Worm (Caenorhabditis elegans) whole organism, L4 larva: Measurements from ENCODE around the gene F09E10.1.

Experiments used
- D1046.2 ChIP-seq: fragments of 200-800 bp; sonication (Bioruptor generic); IDR thresholded peaks from 2 replicates; pipeline ENCODE4 v1.3.6; 2022; ENCODE audit warnings: missing genetic modification characterization, missing compliant biosample characterization
- R02D3.7 ChIP-seq: fragments of 150-350 bp; sonication (generic microtip); optimal IDR thresholded peaks from 3 replicates; lab custom pipeline; 2014; ENCODE audit warnings: missing biosample characterization, missing genetic modification characterization
- T26A8.4 ChIP-seq: fragments of 200-800 bp; sonication (Bioruptor generic); IDR thresholded peaks from 2 replicates; pipeline ENCODE4 v1.3.6; 2022; ENCODE audit warnings: missing genetic modification characterization, missing compliant biosample characterization
- Y48G9A.11 ChIP-seq: fragments of 200-800 bp; sonication (Bioruptor generic); IDR thresholded peaks from 2 replicates; pipeline ENCODE4 v1.3.6; 2022; ENCODE audit warnings: missing genetic modification reagents, missing genetic modification characterization, missing compliant biosample characterization
- ZK337.2 ChIP-seq: fragments of 200-800 bp; sonication (Bioruptor generic); IDR thresholded peaks from 2 replicates; pipeline ENCODE4 v1.3.6; 2022; ENCODE audit warnings: missing genetic modification reagents, missing genetic modification characterization, missing compliant biosample characterization
- ZK546.5 ChIP-seq, 2 experiments: sonication (generic microtip); optimal IDR thresholded peaks; 2 replicates each; lab custom pipeline; 2017; ENCODE audit warnings: missing biosample characterization in 2 of 2, missing genetic modification characterization in 2 of 2
- arid-1 ChIP-seq: fragments of 200-800 bp; sonication (Bioruptor generic); conservative IDR thresholded peaks from 2 replicates; pipeline ENCODE4 v1.3.6; 2022; ENCODE audit warnings: missing genetic modification reagents, missing genetic modification characterization, missing compliant biosample characterization
- attf-4 ChIP-seq: sonication (generic microtip); optimal IDR thresholded peaks from 3 replicates; lab custom pipeline; 2017; ENCODE audit warnings: missing biosample characterization, missing genetic modification characterization
- ceh-20 ChIP-seq: fragments of 200-800 bp; sonication (Bioruptor generic); IDR thresholded peaks from 2 replicates; pipeline ENCODE4 v1.3.6; 2022; ENCODE audit warnings: missing genetic modification reagents, missing genetic modification characterization, missing compliant biosample characterization
- ceh-28 ChIP-seq: fragments of 150-350 bp; optimal IDR thresholded peaks from 2 replicates; lab custom pipeline; 2014; ENCODE audit warnings: missing biosample characterization, missing genetic modification reagents, missing genetic modification characterization
- ceh-82 ChIP-seq: sonication (generic microtip); optimal IDR thresholded peaks from 2 replicates; lab custom pipeline; 2017; ENCODE audit warnings: missing biosample characterization, missing genetic modification characterization
- ces-1 ChIP-seq: fragments of 150-350 bp; sonication (generic microtip); optimal IDR thresholded peaks from 4 replicates; lab custom pipeline; 2014; ENCODE audit warnings: missing biosample characterization, missing genetic modification reagents, missing genetic modification characterization
- ctbp-1 ChIP-seq: fragments of 200-800 bp; sonication (Bioruptor generic); IDR thresholded peaks from 2 replicates; pipeline ENCODE4 v1.3.6; 2022; ENCODE audit warnings: missing genetic modification reagents, missing genetic modification characterization, missing compliant biosample characterization
- daf-16 ChIP-seq, 3 experiments: sonication (generic microtip); optimal IDR thresholded peaks; 2 replicates each; lab custom pipeline; 2016 to 2017; ENCODE audit warnings: missing genetic modification characterization in 3 of 3, missing genetic modification reagents in 3 of 3, mild to moderate bottlenecking in 2 of 3, missing compliant biosample characterization in 2 of 3, missing biosample characterization in 1 of 3, moderate library complexity in 1 of 3
- daf-19 ChIP-seq: fragments of 200-800 bp; sonication (Bioruptor generic); conservative IDR thresholded peaks from 2 replicates; pipeline ENCODE4 v1.3.6; 2022; ENCODE audit warnings: missing genetic modification characterization, missing compliant biosample characterization
- dmd-6 ChIP-seq: fragments of 200-800 bp; sonication (Bioruptor generic); IDR thresholded peaks from 2 replicates; pipeline ENCODE4 v1.3.6; 2022; ENCODE audit warnings: missing genetic modification reagents, missing genetic modification characterization, missing compliant biosample characterization
- dmd-8 ChIP-seq: fragments of 200-800 bp; sonication (Bioruptor generic); IDR thresholded peaks from 2 replicates; pipeline ENCODE4 v1.3.6; 2022; ENCODE audit warnings: missing genetic modification characterization, missing compliant biosample characterization
- dpl-1 ChIP-seq: fragments of 150-350 bp; optimal IDR thresholded peaks from 2 replicates; lab custom pipeline; 2014; ENCODE audit warnings: missing biosample characterization, missing genetic modification reagents, missing genetic modification characterization
- egl-27 ChIP-seq: sonication (generic microtip); optimal IDR thresholded peaks from 3 replicates; lab custom pipeline; 2017; ENCODE audit warnings: missing biosample characterization, missing genetic modification reagents, missing genetic modification characterization
- egl-43 ChIP-seq: fragments of 200-800 bp; sonication (Bioruptor generic); IDR thresholded peaks from 2 replicates; pipeline ENCODE4 v1.3.6; 2022; ENCODE audit warnings: missing genetic modification reagents, missing genetic modification characterization, missing compliant biosample characterization
- fos-1 ChIP-seq: fragments of 150-350 bp; optimal IDR thresholded peaks from 2 replicates; lab custom pipeline; 2014; ENCODE audit warnings: missing biosample characterization, missing genetic modification characterization
- gei-8 ChIP-seq: fragments of 200-800 bp; sonication (Bioruptor generic); optimal IDR thresholded peaks from 2 replicates; lab custom pipeline; 2018; ENCODE audit warnings: mild to moderate bottlenecking, missing genetic modification characterization, missing compliant biosample characterization
- hif-1 ChIP-seq, 2 experiments: sonication (generic microtip); optimal IDR thresholded peaks; 2 replicates each; lab custom pipeline; 2016 to 2017; ENCODE audit warnings: missing compliant biosample characterization in 2 of 2, missing genetic modification characterization in 2 of 2, missing genetic modification reagents in 2 of 2, missing genotype in 2 of 2, mild to moderate bottlenecking in 1 of 2
- hlh-11 ChIP-seq: fragments of 200-800 bp; sonication (Bioruptor generic); optimal IDR thresholded peaks from 2 replicates; lab custom pipeline; 2018; ENCODE audit warnings: mild to moderate bottlenecking, missing genetic modification characterization, missing compliant biosample characterization
- hlh-30 ChIP-seq: sonication (generic microtip); optimal IDR thresholded peaks from 2 replicates; lab custom pipeline; 2017; ENCODE audit warnings: antibody characterized with exemption, mild to moderate bottlenecking, missing genetic modification characterization, missing compliant biosample characterization; ENCODE audit not compliant: insufficient read depth
- lin-1 ChIP-seq: fragments of 200-800 bp; sonication (Bioruptor generic); IDR thresholded peaks from 2 replicates; pipeline ENCODE4 v1.3.6; 2022; ENCODE audit warnings: missing genetic modification reagents, missing genetic modification characterization, missing compliant biosample characterization
- lin-29 ChIP-seq: fragments of 200-800 bp; sonication (Bioruptor generic); IDR thresholded peaks from 2 replicates; pipeline ENCODE4 v1.3.6; 2022; ENCODE audit warnings: missing genetic modification reagents, missing genetic modification characterization, missing compliant biosample characterization
- madf-9 ChIP-seq: fragments of 200-800 bp; sonication (Bioruptor generic); conservative IDR thresholded peaks from 2 replicates; pipeline ENCODE4 v1.3.6; 2022; ENCODE audit warnings: missing genetic modification reagents, missing genetic modification characterization, missing compliant biosample characterization
- mdt-29 ChIP-seq: fragments of 200-800 bp; sonication (Bioruptor generic); IDR thresholded peaks from 2 replicates; pipeline ENCODE4 v1.3.6; 2022; ENCODE audit warnings: missing genetic modification reagents, missing genetic modification characterization, missing compliant biosample characterization
- mes-2 ChIP-seq: sonication (generic microtip); optimal IDR thresholded peaks from 2 replicates; lab custom pipeline; 2016; ENCODE audit warnings: missing genotype, mild to moderate bottlenecking, missing genetic modification characterization, missing compliant biosample characterization; ENCODE audit not compliant: poor library complexity, severe bottlenecking
- mxl-2 ChIP-seq: fragments of 200-800 bp; sonication (Bioruptor generic); conservative IDR thresholded peaks from 2 replicates; pipeline ENCODE4 v1.3.6; 2022; ENCODE audit warnings: missing genetic modification reagents, missing genetic modification characterization, missing compliant biosample characterization
- mxl-3 ChIP-seq: fragments of 200-800 bp; sonication (Bioruptor generic); optimal IDR thresholded peaks from 2 replicates; lab custom pipeline; 2018; ENCODE audit warnings: mild to moderate bottlenecking, missing genetic modification characterization, missing compliant biosample characterization
- nhr-10 ChIP-seq: fragments of 150-350 bp; optimal IDR thresholded peaks from 2 replicates; lab custom pipeline; 2014; ENCODE audit warnings: missing biosample characterization, missing genetic modification characterization
- nhr-11 ChIP-seq: fragments of 150-350 bp; optimal IDR thresholded peaks from 2 replicates; lab custom pipeline; 2014; ENCODE audit warnings: missing biosample characterization, missing genetic modification characterization
- nhr-237 ChIP-seq: sonication (generic microtip); optimal IDR thresholded peaks from 2 replicates; lab custom pipeline; 2017; ENCODE audit warnings: missing biosample characterization, missing genetic modification characterization
- nhr-25 ChIP-seq: sonication (generic microtip); optimal IDR thresholded peaks from 2 replicates; lab custom pipeline; 2017; ENCODE audit warnings: missing genetic modification characterization, mild to moderate bottlenecking, missing compliant biosample characterization, antibody characterized with exemption, moderate library complexity, borderline replicate concordance; ENCODE audit not compliant: insufficient read depth
- nhr-41 ChIP-seq: fragments of 200-800 bp; sonication (Bioruptor generic); IDR thresholded peaks from 2 replicates; pipeline ENCODE4 v1.3.6; 2022; ENCODE audit warnings: missing genetic modification reagents, missing genetic modification characterization, missing compliant biosample characterization
- nhr-42 ChIP-seq: fragments of 200-800 bp; sonication (Bioruptor generic); IDR thresholded peaks from 2 replicates; pipeline ENCODE4 v1.3.6; 2022; ENCODE audit warnings: missing genetic modification characterization, missing compliant biosample characterization
- nhr-6 ChIP-seq: fragments of 150-350 bp; optimal IDR thresholded peaks from 2 replicates; lab custom pipeline; 2014; ENCODE audit warnings: missing biosample characterization, missing genetic modification characterization
- nhr-76 ChIP-seq: fragments of 150-350 bp; optimal IDR thresholded peaks from 2 replicates; lab custom pipeline; 2014; ENCODE audit warnings: missing biosample characterization, missing genetic modification characterization
- php-3 ChIP-seq: fragments of 200-800 bp; sonication (Bioruptor generic); IDR thresholded peaks from 2 replicates; pipeline ENCODE4 v1.3.6; 2022; ENCODE audit warnings: missing genetic modification reagents, missing genetic modification characterization, missing compliant biosample characterization
- pqm-1 ChIP-seq: sonication (generic microtip); optimal IDR thresholded peaks from 2 replicates; lab custom pipeline; 2017; ENCODE audit warnings: missing biosample characterization, missing genetic modification characterization
- rbr-2 ChIP-seq: sonication (generic microtip); optimal IDR thresholded peaks from 2 replicates; lab custom pipeline; 2016; ENCODE audit warnings: missing genotype, missing genetic modification characterization, missing compliant biosample characterization
- saeg-2 ChIP-seq: fragments of 200-800 bp; sonication (Bioruptor generic); IDR thresholded peaks from 2 replicates; pipeline ENCODE4 v1.3.6; 2022; ENCODE audit warnings: missing genetic modification reagents, missing genetic modification characterization, missing compliant biosample characterization
- skn-1 ChIP-seq: fragments of 150-350 bp; optimal IDR thresholded peaks from 2 replicates; lab custom pipeline; 2014; ENCODE audit warnings: missing biosample characterization, missing genetic modification characterization
- unc-130 ChIP-seq: sonication (generic microtip); optimal IDR thresholded peaks from 2 replicates; lab custom pipeline; 2016; ENCODE audit warnings: missing genetic modification reagents, missing genetic modification characterization, missing compliant biosample characterization
- unc-62 ChIP-seq, 3 experiments: fragments of 150-350 bp in 1 of 3; sonication (generic microtip); optimal IDR thresholded peaks in 2 of 3; peaks in 1 of 3; 1 replicate in 1 of 3; 2 replicates in 2 of 3; lab custom pipeline; 2014 to 2017; ENCODE audit warnings: missing biosample characterization in 3 of 3, missing genetic modification characterization in 3 of 3, missing genetic modification reagents in 3 of 3, missing genotype in 1 of 3
- ztf-7 ChIP-seq: fragments of 150-350 bp; optimal IDR thresholded peaks from 2 replicates; lab custom pipeline; 2014; ENCODE audit warnings: missing biosample characterization, missing genetic modification characterization

Gene F09E10.1

ce11 chrX:1486135-1486648, 16.4 kb upstream of the F09E10.1 start, which contains the start of the genes D1005.10 and dhs-25 (continued):
- peak; percentile 38 to 60 for TF ChIP-seq daf-16 (GFP tag; optimal IDR thresholded peaks at IDR 0.05; lab: Kevin White, UChicago)
- peak; percentile 92 for TF ChIP-seq daf-16 (tag; optimal IDR thresholded peaks at IDR 0.05; lab: Kevin White, UChicago)
- peak; percentile 47; the same call in 1 of the 2 replicates for TF ChIP-seq ceh-20 (GFP tag; lab: Robert Waterston, UW)
- no peak for TF ChIP-seq ces-1 (GFP tag; lab: Kevin White, UChicago)
- peak; percentile 93 for TF ChIP-seq nhr-10 (tag; lab: Kevin White, UChicago)
- TF ChIP-seq pqm-1 (tag; lab: Kevin White, UChicago), result peak; percentile 0
- peak; percentile 54; the same call in 1 of the 2 replicates for TF ChIP-seq nhr-41 (GFP tag; lab: Robert Waterston, UW)
- no peak for TF ChIP-seq dpl-1
- TF ChIP-seq nhr-6 (tag; lab: Kevin White, UChicago), result peak; percentile 24
- TF ChIP-seq T26A8.4, result peak; percentile 12; the same call in 1 of the 2 replicates
- no peak for TF ChIP-seq mxl-2 (GFP tag; lab: Robert Waterston, UW)
- TF ChIP-seq nhr-76 (tag; lab: Kevin White, UChicago), result no peak
- peak; percentile 52 for TF ChIP-seq mxl-3 (GFP tag; lab: Kevin White, UChicago)
- TF ChIP-seq attf-4 (tag; lab: Kevin White, UChicago), result no peak
- no peak for TF ChIP-seq lin-29
- peak; percentile 67 for TF ChIP-seq nhr-11
- no peak for TF ChIP-seq ceh-82 (tag; lab: Kevin White, UChicago)
- TF ChIP-seq hlh-11 (tag; lab: Kevin White, UChicago), result peak; percentile 92
- TF ChIP-seq mes-2, result peak; percentile 80
- no peak for TF ChIP-seq R02D3.7 (tag; lab: Kevin White, UChicago)
- no peak for TF ChIP-seq ceh-28
- TF ChIP-seq lin-1 (GFP tag; lab: Robert Waterston, UW), result peak; percentile 34; the same call in 1 of the 2 replicates
- TF ChIP-seq rbr-2 (tag; lab: Kevin White, UChicago), result peak; percentile 31
- no peak for TF ChIP-seq ZK546.5 (tag; optimal IDR thresholded peaks at IDR 0.05; lab: Kevin White, UChicago)
- no peak for TF ChIP-seq egl-27
- TF ChIP-seq unc-62 (GFP tag; optimal IDR thresholded peaks at IDR 0.05 in 1 of 2; lab: Kevin White, UChicago), result peak in 1 of 2 experiments; percentile 11
- no peak for TF ChIP-seq unc-62 (tag; optimal IDR thresholded peaks at IDR 0.05; lab: Kevin White, UChicago)
- 0 out of 2 replicates have a peak, but pooled peaks have one; percentile 63 for TF ChIP-seq saeg-2 (GFP tag; lab: Robert Waterston, UW)
- TF ChIP-seq ctbp-1 (GFP tag; lab: Robert Waterston, UW), result no peak
- TF ChIP-seq, all 104 proteins: peak for 34

- TF ChIP-seq nhr-42 (GFP tag; lab: Robert Waterston, UW) (no peak), egl-43 (GFP tag; lab: Robert Waterston, UW) (0 out of 2 replicates have a peak, but pooled peaks have one; percentile 16), nhr-237 (tag; lab: Kevin White, UChicago) (no peak), hlh-30 (tag; lab: Kevin White, UChicago) (no peak), nhr-41 (GFP tag; lab: Robert Waterston, UW) (no peak), php-3 (no peak), ZK546.5 (tag; optimal IDR thresholded peaks at IDR 0.05; lab: Kevin White, UChicago) (no peak), R02D3.7 (tag; lab: Kevin White, UChicago) (no peak), unc-130 (GFP tag; lab: Kevin White, UChicago) (no peak), Y48G9A.11 (GFP tag; lab: Robert Waterston, UW) (0 out of 2 replicates have a peak, but pooled peaks have one; percentile 12), saeg-2 (GFP tag; lab: Robert Waterston, UW) (no peak), daf-19 (GFP tag; lab: Robert Waterston, UW) (no peak), madf-9 (no peak), skn-1 (no peak), mxl-3 (GFP tag; lab: Kevin White, UChicago) (no peak), ztf-7 (tag; lab: Kevin White, UChicago) (no peak), gei-8 (GFP tag; lab: Kevin White, UChicago) (no peak), arid-1 (GFP tag; lab: Robert Waterston, UW) (no peak), lin-1 (GFP tag; lab: Robert Waterston, UW) (no peak), fos-1 (no peak), mdt-29 (0 out of 2 replicates have a peak, but pooled peaks have one; percentile 15), dmd-6 (GFP tag; lab: Robert Waterston, UW) (no peak), hif-1 (tag; optimal IDR thresholded peaks at IDR 0.05; lab: Kevin White, UChicago) (no peak), dmd-8 (no peak), ZK337.2 (GFP tag; lab: Robert Waterston, UW) (no peak), nhr-25 (tag; lab: Kevin White, UChicago) (no peak), nhr-6 (tag; lab: Kevin White, UChicago) (no peak), D1046.2 (GFP tag; lab: Robert Waterston, UW) (0 out of 2 replicates have a peak, but pooled peaks have one; percentile 20)
Measured at ce11 chrX:1487096-1487495, 15.5 kb upstream of the F09E10.1 start.
